Worm (Caenorhabditis elegans): Measurements from ENCODE around the gene ZC477.2.

DNA sequence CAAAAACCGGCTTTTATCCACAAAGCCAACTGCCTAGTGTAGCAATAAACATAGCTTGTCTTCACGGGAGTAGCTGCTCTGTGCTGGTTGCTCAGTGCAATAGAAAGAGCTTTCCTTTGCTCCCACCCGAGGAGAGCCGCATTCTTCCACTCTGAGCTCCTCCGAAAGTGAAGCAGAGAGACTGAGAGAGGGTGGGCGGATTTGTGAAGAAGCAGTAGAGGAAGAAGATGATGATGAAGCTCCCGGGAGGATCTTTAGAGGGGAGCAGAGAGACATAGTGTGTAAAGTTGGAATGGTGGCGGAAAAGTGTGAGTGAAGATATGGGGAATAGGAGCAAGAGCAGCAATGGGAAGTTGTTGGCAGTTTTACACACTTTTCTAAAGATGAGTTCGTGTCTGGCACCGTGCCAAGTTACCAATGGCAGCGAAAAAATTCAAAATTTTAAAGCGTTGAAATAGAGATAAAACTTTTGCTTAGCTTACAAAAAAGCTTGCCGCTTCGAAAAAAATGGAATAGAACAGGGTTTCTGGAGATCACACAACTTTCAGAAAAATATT, 9.4 kb upstream of the ZC477.2 start, which contains the start of gene ZC477.4:
- TF ChIP-seq lin-15B (tag; optimal IDR thresholded peaks at IDR 0.05) (no peak), unc-86 (tag; optimal IDR thresholded peaks at IDR 0.05) (no peak), lir-3 (tag; optimal IDR thresholded peaks at IDR 0.05; ENCODE audit: poor library complexity) (no peak), unc-130 (tag; optimal IDR thresholded peaks at IDR 0.05) (peak; percentile 25), elt-2 (tag; optimal IDR thresholded peaks at IDR 0.05) (no peak), fos-1 (tag; optimal IDR thresholded peaks at IDR 0.05) (no peak), nhr-12 (tag; optimal IDR thresholded peaks at IDR 0.05) (no peak), nhr-20 (tag; optimal IDR thresholded peaks at IDR 0.05) (peak; percentile 32), tbx-2 (tag; optimal IDR thresholded peaks at IDR 0.05) (no peak), ces-1 (GFP tag; optimal IDR thresholded peaks at IDR 0.05) (no peak), blmp-1 (tag; optimal IDR thresholded peaks at IDR 0.05) (no peak)
